Worm (Caenorhabditis elegans) whole organism, midembryonic: ENCODE results near the gene nhr-257.

Source experiments
- T22C8.4 ChIP-seq: fragments of 200-800 bp; sonication (Bioruptor generic); IDR thresholded peaks from 2 replicates; pipeline ENCODE4 v1.3.6; 2022; ENCODE audit warnings: missing genetic modification characterization, missing compliant biosample characterization
- cog-1 ChIP-seq: sonication (generic microtip); optimal IDR thresholded peaks from 2 replicates; lab custom pipeline; 2016; ENCODE audit warnings: missing genetic modification characterization, missing compliant biosample characterization
- flt-1 ChIP-seq: fragments of 200-800 bp; sonication (Bioruptor generic); IDR thresholded peaks from 2 replicates; pipeline ENCODE4 v1.3.6; 2022; ENCODE audit warnings: missing genetic modification characterization, missing compliant biosample characterization
- klf-2 ChIP-seq: fragments of 200-800 bp; sonication (Bioruptor generic); conservative IDR thresholded peaks from 2 replicates; pipeline ENCODE4 v1.3.6; 2022; ENCODE audit warnings: missing genetic modification reagents, missing genetic modification characterization, missing compliant biosample characterization
- med-1 ChIP-seq: sonication (generic microtip); optimal IDR thresholded peaks from 2 replicates; lab custom pipeline; 2017; ENCODE audit warnings: missing genetic modification characterization, mild to moderate bottlenecking, missing compliant biosample characterization, antibody characterized with exemption, missing genetic modification reagents; ENCODE audit not compliant: insufficient read depth
- ref-1 ChIP-seq: fragments of 200-800 bp; sonication (Bioruptor generic); conservative IDR thresholded peaks from 2 replicates; pipeline ENCODE4 v1.3.6; 2022; ENCODE audit warnings: missing genetic modification reagents, missing genetic modification characterization, missing compliant biosample characterization
- tab-1 ChIP-seq: fragments of 200-800 bp; sonication (Bioruptor generic); IDR thresholded peaks from 2 replicates; pipeline ENCODE4 v1.3.6; 2022; ENCODE audit warnings: missing genetic modification characterization, missing compliant biosample characterization
- ztf-23 ChIP-seq: fragments of 200-800 bp; sonication (Bioruptor generic); IDR thresholded peaks from 2 replicates; pipeline ENCODE4 v1.3.6; 2022; ENCODE audit warnings: missing genetic modification reagents, missing genetic modification characterization, missing compliant biosample characterization
- ztf-29 ChIP-seq: fragments of 200-800 bp; sonication (Bioruptor generic); IDR thresholded peaks from 2 replicates; pipeline ENCODE4 v1.3.6; 2022; ENCODE audit warnings: missing genetic modification reagents, missing genetic modification characterization, missing compliant biosample characterization

ce11 chrII:3879945-3880344, 27.2 kb downstream of the nhr-257 start, which contains the start of gene nhr-166:
- TF ChIP-seq ztf-23 (GFP tag; lab: Robert Waterston, UW) (no peak), ref-1 (GFP tag; lab: Robert Waterston, UW) (no peak), klf-2 (GFP tag; lab: Robert Waterston, UW) (no peak), flt-1 (no peak), med-1 (GFP tag; lab: Kevin White, UChicago) (no peak), tab-1 (no peak), cog-1 (tag; lab: Kevin White, UChicago) (no peak), T22C8.4 (no peak), ztf-29 (GFP tag; lab: Robert Waterston, UW) (no peak)
